Worm (Caenorhabditis elegans): ENCODE measurements around the gene C26G2.2.

Gene C26G2.2

DNA sequence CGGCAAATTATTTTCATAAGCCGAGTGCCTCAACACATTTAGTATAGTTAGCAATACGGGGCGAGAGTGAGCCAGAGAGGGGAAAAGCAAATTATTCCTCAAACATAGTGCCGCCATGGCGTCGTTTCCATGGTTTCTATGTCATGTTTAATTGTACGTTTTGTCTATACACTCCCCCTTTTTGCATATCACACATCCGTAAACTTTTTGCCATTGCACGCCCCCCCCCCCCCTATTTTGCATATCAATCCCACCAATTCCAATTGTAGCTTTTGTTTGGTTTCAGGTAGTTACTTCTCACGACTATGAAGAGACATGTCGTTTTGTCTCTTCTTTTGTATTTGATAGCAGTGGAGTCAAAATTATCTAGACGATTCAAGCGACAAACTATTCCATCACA, at the start of gene C26G2.2:
Gene C26G2.2, plus strand, starts transcription at position 301 of the 400 bp plus-strand sequence.
- TF ChIP-seq pros-1 (tag; optimal IDR thresholded peaks at IDR 0.05) (no peak), ceh-45 (GFP tag; IDR thresholded peaks at IDR 0.05) (no peak), eyg-1 (tag; optimal IDR thresholded peaks at IDR 0.05) (no peak), ceh-34 (tag; optimal IDR thresholded peaks at IDR 0.05) (no peak), ceh-19 (GFP tag; optimal IDR thresholded peaks at IDR 0.05) (no peak), pat-9 (tag; optimal IDR thresholded peaks at IDR 0.05) (no peak), sox-4 (tag; optimal IDR thresholded peaks at IDR 0.05) (no peak), ceh-22 (tag; optimal IDR thresholded peaks at IDR 0.05) (no peak), ceh-24 (tag; optimal IDR thresholded peaks at IDR 0.05) (no peak)

- TF ChIP-seq rnt-1 (tag; optimal IDR thresholded peaks at IDR 0.05): no peak
- TF ChIP-seq unc-55 (GFP tag; optimal IDR thresholded peaks at IDR 0.05): no peak
- TF ChIP-seq unc-42 (tag; optimal IDR thresholded peaks at IDR 0.05): no peak
- TF ChIP-seq elt-4 (tag; optimal IDR thresholded peaks at IDR 0.05): no peak
- TF ChIP-seq ceh-31 (tag; optimal IDR thresholded peaks at IDR 0.05): no peak
- no peak for TF ChIP-seq madf-2 (tag; optimal IDR thresholded peaks at IDR 0.05)
- no peak for TF ChIP-seq ets-4 (tag; optimal IDR thresholded peaks at IDR 0.05)
- TF ChIP-seq pag-3 (tag; optimal IDR thresholded peaks at IDR 0.05; ENCODE audit: borderline replicate concordance): no peak
- no peak for TF ChIP-seq nhr-232 (tag; optimal IDR thresholded peaks at IDR 0.05)
- no peak for TF ChIP-seq C38D4.7 (GFP tag; optimal IDR thresholded peaks at IDR 0.05)
- TF ChIP-seq npax-4 (tag; optimal IDR thresholded peaks at IDR 0.05): no peak
- no peak for TF ChIP-seq pqm-1 (tag; optimal IDR thresholded peaks at IDR 0.05)
- no peak for TF ChIP-seq ttx-3 (tag; optimal IDR thresholded peaks at IDR 0.05)
- TF ChIP-seq pha-2 (tag; optimal IDR thresholded peaks at IDR 0.05): no peak
- no peak for TF ChIP-seq fkh-10 (GFP tag; optimal IDR thresholded peaks at IDR 0.05)
- no peak for TF ChIP-seq lin-11 (tag; optimal IDR thresholded peaks at IDR 0.05)
- no peak for TF ChIP-seq fkh-6 (tag; optimal IDR thresholded peaks at IDR 0.05)
Observed at ce11 chrX:14621207-14621606, 42.9 kb upstream of the C26G2.2 start.

- TF ChIP-seq zip-5 (tag; optimal IDR thresholded peaks at IDR 0.05) (no peak), ceh-2 (tag; optimal IDR thresholded peaks at IDR 0.05) (no peak), sox-4 (tag; optimal IDR thresholded peaks at IDR 0.05) (no peak), ceh-18 (tag; optimal IDR thresholded peaks at IDR 0.05) (no peak), sox-2 (GFP tag; IDR thresholded peaks at IDR 0.05) (no peak), ceh-24 (tag; optimal IDR thresholded peaks at IDR 0.05) (no peak), pros-1 (tag; optimal IDR thresholded peaks at IDR 0.05) (no peak), ceh-9 (tag; optimal IDR thresholded peaks at IDR 0.05) (no peak), fkh-10 (GFP tag; optimal IDR thresholded peaks at IDR 0.05) (no peak), ceh-34 (tag; optimal IDR thresholded peaks at IDR 0.05) (no peak), fax-1 (tag; optimal IDR thresholded peaks at IDR 0.05) (no peak), eyg-1 (tag; optimal IDR thresholded peaks at IDR 0.05) (no peak), tbx-7 (tag; optimal IDR thresholded peaks at IDR 0.05) (no peak), C38D4.7 (GFP tag; optimal IDR thresholded peaks at IDR 0.05) (no peak), ahr-1 (tag; optimal IDR thresholded peaks at IDR 0.05) (no peak), ceh-48 (tag; optimal IDR thresholded peaks at IDR 0.05) (no peak)
Observed at ce11 chrX:14628816-14629215, 35.3 kb upstream of the C26G2.2 start, which contains the start of gene F54E4.2. Gene F54E4.2, minus strand, starts transcription at chrX:14628916.

DNA sequence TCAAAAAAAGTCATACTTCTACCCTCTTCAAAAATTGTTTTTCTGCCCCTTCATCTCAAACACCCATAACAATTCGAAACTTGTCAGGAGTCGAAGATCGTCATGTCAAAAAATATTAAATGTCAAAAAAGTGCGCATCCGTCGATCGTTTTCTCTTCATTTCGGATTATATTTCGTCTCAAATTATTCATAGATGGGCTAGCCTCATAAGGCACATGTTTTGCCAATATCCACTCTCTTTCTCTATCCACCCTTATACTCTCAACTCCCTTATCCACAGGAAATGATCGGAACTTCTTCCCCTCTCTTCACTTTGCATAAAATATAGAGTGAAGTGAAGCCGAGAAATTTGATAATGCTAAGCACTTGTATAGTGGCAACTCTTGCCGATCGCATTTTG, 30.4 kb upstream of the C26G2.2 start:
- TF ChIP-seq unc-42 (tag; optimal IDR thresholded peaks at IDR 0.05) (peak; percentile 47), ceh-6 (GFP tag; optimal IDR thresholded peaks at IDR 0.05) (no peak)

ce11 chrX:14636157-14636556, 28.0 kb upstream of the C26G2.2 start, which contains the start of gene F54E4.3:
Gene F54E4.3, minus strand, starts transcription at chrX:14636421.
- TF ChIP-seq ceh-6 (GFP tag; optimal IDR thresholded peaks at IDR 0.05): no peak
- no peak for TF ChIP-seq eyg-1 (tag; optimal IDR thresholded peaks at IDR 0.05)
- TF ChIP-seq unc-86 (tag; optimal IDR thresholded peaks at IDR 0.05): no peak
- no peak for TF ChIP-seq ceh-22 (tag; optimal IDR thresholded peaks at IDR 0.05)
- TF ChIP-seq hlh-13 (GFP tag; optimal IDR thresholded peaks at IDR 0.05): no peak
- no peak for TF ChIP-seq npax-4 (tag; optimal IDR thresholded peaks at IDR 0.05)
- TF ChIP-seq tbx-2 (tag; optimal IDR thresholded peaks at IDR 0.05): no peak
- TF ChIP-seq pax-1 (tag; optimal IDR thresholded peaks at IDR 0.05): no peak
